Fruit fly (Drosophila melanogaster): ENCODE results near the gene CG45066.

CG45066 gene

DNA sequence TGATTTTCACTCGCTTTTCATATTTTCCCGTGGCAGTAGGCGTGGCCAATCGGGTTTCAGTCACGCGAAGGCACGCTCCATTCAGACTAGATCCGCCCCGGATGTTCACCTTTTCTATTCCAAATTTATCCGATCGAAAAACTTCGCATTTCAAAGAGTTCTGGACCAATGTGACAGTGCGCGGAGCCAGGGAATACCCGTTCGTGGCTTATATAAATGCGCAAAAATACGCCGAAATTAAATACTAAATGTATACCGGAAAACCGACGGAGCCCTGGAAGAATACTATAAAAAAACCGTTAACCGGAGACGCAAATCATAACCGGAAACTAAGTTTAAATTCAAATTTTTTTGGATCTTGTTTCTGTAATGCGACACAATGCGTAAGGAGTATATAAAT is 16.5 kb upstream of the CG45066 start, which contains the start of gene promL:
TSS of gene promL (minus strand) at position 181 of the 400 bp plus-strand sequence.
- TF ChIP-seq ttk (optimal IDR thresholded peaks at IDR 0.05) (no peak), Sin3A (optimal IDR thresholded peaks at IDR 0.05) (no peak), insv (optimal IDR thresholded peaks at IDR 0.05) (no peak)

DNA sequence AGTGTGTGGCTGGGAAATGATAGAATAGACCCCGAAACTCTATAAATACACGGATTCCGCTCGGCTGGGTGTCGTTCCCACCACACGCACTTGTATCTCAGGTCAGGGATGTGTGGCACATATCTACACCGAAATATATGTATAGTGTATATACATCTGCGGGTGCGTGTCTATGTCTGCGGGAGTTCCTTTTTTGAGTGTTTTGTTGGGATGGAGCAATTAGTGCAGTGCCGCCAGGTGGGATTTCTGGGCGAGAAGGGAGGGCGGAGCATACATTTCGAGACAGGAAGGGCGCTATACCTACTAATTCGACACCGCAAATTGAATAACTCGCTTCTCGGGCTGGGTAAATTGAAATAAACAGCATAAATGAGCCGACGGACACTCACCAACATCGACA is 15.5 kb upstream of the CG45066 start:
- TF ChIP-seq Myc (optimal IDR thresholded peaks at IDR 0.05) (no peak), h (optimal IDR thresholded peaks at IDR 0.05) (no peak), ttk (optimal IDR thresholded peaks at IDR 0.05) (no peak), Sin3A (optimal IDR thresholded peaks at IDR 0.05) (no peak), psq (optimal IDR thresholded peaks at IDR 0.05) (no peak), insv (optimal IDR thresholded peaks at IDR 0.05) (no peak)

DNA sequence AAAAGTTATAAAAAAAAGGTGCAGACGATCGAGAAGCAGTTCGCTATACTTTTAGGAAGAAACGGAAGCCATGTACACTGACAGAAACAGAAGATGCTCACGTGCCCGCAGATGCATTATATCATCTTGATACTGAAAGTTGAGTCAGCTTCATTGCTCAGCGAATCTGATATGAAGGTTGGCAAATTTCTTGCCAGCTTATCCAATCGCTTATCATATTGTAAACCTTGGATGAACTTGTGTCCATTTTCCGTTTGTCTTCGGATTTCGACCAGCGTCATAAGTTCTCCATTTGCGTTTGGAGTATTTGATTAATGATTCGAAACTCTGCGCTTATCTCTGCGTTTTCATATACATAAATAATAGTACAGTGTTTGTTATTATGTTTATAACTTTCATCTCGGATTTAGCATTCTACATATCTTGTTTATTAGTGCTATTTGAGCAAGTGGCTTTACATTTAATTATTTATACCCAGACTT is 14.7 kb upstream of the CG45066 start:
- TF ChIP-seq Sin3A (optimal IDR thresholded peaks at IDR 0.05): no peak
- TF ChIP-seq ttk (optimal IDR thresholded peaks at IDR 0.05): no peak
- TF ChIP-seq Myc (optimal IDR thresholded peaks at IDR 0.05): no peak
- TF ChIP-seq psq (optimal IDR thresholded peaks at IDR 0.05): no peak
- no peak for TF ChIP-seq h (optimal IDR thresholded peaks at IDR 0.05)
- TF ChIP-seq insv (optimal IDR thresholded peaks at IDR 0.05): no peak

DNA sequence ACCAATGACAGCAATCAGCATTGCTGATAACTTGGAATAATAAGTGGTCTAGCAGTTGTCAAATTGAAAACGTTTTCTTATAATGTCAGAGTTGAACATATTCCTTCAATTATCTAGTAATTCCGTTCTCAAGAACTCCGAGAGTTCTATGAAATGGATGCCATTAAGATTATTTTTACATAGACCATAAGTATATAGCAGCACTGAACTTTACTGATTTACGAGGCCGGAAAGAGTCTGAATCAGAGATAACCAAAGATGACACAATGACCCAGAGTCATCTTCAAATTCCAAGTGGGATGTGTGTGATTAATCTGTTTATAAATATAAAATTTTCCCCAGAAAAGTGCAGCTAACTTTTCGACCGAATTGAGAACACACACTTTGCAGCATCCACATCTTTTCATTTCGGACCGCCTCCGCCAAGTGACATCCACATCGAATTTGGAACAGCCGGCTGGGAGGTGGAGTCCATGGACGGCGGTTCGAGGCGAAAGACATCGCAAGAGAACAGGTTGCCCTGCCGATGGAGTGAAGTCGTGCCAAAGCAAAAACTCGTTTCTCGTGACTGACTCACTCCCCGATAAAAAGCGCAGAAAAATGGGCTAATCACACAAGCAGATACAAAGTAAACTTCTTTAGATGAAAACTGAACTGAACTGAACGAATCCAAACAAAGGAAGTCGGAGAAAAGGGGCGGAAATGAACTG is 14.1 kb upstream of the CG45066 start:
- TF ChIP-seq ttk (optimal IDR thresholded peaks at IDR 0.05) (no peak), insv (optimal IDR thresholded peaks at IDR 0.05) (no peak), psq (optimal IDR thresholded peaks at IDR 0.05) (no peak), Sin3A (optimal IDR thresholded peaks at IDR 0.05) (no peak), h (optimal IDR thresholded peaks at IDR 0.05) (no peak), Myc (optimal IDR thresholded peaks at IDR 0.05) (no peak)

DNA sequence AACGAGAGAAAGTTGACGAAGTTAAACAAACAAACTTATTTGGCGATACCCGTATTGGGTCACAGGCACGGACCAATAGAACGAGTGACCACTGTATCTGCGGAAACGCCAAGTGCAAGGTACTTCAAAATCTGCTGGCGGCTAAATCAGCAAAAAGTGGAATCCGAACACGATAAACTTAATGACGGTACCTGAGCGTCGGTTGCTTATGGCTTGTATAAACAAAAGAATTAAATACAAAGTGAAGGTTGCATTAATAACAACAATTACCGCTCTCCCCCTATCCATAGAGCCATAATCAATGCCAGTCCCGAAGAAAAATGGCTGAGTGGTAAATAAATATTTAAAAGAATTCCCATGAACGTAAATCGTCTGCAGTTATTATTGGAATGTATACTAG is 13.5 kb upstream of the CG45066 start:
- TF ChIP-seq psq (optimal IDR thresholded peaks at IDR 0.05) (no peak), h (optimal IDR thresholded peaks at IDR 0.05) (no peak), insv (optimal IDR thresholded peaks at IDR 0.05) (no peak)

DNA sequence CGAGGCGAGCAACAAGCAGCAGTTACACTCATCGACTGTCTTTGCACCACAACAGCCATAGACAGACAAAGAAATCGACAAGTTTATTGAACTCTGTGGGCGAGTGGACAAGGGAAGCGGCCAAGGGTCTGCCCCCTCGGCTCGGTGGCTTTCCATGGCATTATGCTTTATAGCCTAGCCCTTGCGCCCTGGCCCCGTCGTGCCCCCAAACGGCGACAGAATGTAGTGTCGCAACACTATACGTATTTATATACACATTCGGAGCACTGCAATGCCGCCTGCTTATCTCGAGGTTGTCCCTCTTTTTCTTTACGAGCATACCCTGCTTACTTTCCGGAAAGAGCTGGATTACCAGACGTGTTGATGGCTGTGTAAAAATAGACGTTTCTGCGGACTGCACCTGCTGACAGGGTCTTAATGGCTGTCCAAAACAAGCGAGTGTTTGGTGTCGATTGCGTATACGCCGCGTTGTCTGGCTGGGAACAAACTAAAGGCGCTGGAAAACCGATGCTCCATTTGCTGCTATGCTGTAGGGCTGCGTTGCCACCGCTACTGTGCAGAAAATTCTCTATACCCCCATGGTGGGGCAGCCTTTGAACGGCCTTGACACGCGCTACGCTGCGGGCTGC is 11.8 kb upstream of the CG45066 start:
- TF ChIP-seq psq (optimal IDR thresholded peaks at IDR 0.05) (no peak), h (optimal IDR thresholded peaks at IDR 0.05) (no peak), ttk (optimal IDR thresholded peaks at IDR 0.05) (no peak)

DNA sequence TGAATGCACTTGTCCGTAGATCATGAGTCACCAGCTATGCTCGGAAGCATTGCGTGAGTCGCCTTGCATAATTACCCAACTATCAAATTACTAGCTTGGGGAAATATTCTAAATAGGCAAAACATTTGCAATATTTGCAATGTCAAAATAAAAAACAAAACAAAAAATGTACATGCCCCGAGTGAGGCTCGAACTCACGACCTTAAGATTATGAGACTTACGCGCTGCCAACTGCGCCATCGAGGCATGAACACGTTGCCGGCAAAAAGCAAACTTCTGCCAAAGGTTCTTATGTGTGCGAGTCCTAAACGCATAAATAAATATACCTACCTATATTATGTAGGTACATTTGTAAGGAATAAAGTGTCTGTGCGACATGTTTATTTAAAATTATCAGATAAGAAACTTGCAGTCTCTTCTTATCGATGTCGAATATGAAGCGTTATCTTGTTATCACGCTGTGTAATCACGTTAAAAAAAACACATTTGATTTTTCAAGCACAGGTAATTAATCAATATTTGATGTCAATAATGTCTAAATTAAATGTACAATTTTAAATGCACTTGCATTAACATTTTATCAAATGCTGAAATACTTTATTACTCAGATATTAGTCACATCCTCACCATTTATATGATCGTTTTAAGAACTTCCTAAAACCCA is 10.9 kb upstream of the CG45066 start:
- no peak for TF ChIP-seq psq (optimal IDR thresholded peaks at IDR 0.05)
- TF ChIP-seq Sin3A (optimal IDR thresholded peaks at IDR 0.05): no peak
- TF ChIP-seq Myc (optimal IDR thresholded peaks at IDR 0.05): no peak
- TF ChIP-seq insv (optimal IDR thresholded peaks at IDR 0.05): no peak
- TF ChIP-seq h (optimal IDR thresholded peaks at IDR 0.05): no peak
- TF ChIP-seq ttk (optimal IDR thresholded peaks at IDR 0.05): no peak

DNA sequence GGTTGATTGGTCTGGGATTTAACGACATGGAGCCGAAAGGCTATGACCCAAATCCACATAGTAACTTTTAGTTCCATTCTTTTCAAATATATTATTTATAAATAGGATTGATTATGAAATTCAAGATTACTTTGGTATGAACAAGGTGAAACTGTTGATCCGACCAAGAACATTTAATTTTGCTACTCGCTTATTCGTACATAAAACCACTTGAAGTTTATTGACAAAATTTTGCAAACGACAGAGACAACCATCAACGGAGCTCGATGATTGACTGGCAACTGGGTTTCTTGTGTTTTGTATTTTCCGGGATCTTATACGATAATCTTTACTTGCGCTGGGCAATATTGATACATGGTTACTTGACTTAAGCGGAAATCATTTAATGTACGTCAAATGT is 3.3 kb upstream of the CG45066 start, which contains the start of gene CG45067:
TSS of gene CG45067 (minus strand) at position 101 of the 400 bp plus-strand sequence.
- no peak for TF ChIP-seq Myc (optimal IDR thresholded peaks at IDR 0.05)
- TF ChIP-seq psq (optimal IDR thresholded peaks at IDR 0.05): no peak
- TF ChIP-seq ttk (optimal IDR thresholded peaks at IDR 0.05): no peak
- no peak for TF ChIP-seq insv (optimal IDR thresholded peaks at IDR 0.05)
- no peak for TF ChIP-seq h (optimal IDR thresholded peaks at IDR 0.05)
- TF ChIP-seq Sin3A (optimal IDR thresholded peaks at IDR 0.05): no peak

DNA sequence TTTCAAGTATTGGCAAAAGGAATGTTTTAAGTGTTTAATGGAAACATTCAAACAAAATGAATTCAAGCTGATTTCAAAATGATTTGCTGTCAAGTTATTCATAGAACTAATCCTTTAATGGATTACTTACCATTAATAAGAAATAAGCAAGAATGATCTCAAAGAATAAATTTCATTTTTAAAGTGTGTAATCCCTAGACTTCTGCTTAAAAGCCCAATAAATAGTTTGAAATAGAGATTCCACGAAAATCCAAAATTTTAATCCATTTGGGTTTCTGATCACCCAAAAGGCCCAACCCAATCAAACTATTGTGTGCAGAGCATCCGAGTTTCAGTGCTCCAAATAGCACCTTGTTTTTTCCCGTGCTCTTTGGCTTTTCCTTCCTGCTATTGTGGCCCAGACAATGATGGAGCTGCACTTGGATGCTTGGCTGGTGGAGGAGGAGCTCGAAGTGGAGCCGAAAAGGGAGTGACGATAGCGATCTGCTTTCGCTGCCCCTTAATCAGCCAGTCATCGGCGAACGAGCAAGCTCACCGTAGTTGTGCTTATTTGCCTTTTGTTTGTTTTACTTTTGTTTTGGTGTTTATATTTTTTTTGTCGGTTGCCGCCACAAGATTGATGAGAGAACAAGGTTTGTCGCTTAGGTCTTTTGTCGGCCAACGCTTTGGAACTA is 1.5 kb downstream of the CG45066 start:
- TF ChIP-seq Myc (optimal IDR thresholded peaks at IDR 0.05) (no peak), Sin3A (optimal IDR thresholded peaks at IDR 0.05) (no peak), insv (optimal IDR thresholded peaks at IDR 0.05) (no peak), psq (optimal IDR thresholded peaks at IDR 0.05) (no peak), ttk (optimal IDR thresholded peaks at IDR 0.05) (no peak), h (optimal IDR thresholded peaks at IDR 0.05) (no peak)

DNA sequence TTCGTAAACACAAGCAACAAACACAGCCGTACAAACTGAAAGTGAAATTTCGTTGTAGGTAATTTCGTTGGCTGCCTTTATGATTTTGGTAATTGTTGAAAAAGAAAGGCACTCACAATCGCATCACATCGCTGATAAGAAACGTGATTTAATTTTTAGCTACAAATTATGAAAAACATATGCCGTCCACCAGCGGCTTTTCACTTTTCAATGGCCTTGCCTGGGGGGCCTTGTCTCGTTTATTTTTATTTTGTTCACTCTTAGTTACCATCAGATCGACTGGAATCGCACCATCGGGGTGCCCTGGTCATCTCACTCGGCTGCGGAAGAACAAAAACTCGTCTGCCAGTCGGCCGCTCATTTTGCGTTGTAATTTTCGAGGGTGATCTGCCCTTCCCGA is 2.1 kb downstream of the CG45066 start:
- TF ChIP-seq h (optimal IDR thresholded peaks at IDR 0.05) (no peak), psq (optimal IDR thresholded peaks at IDR 0.05) (no peak), ttk (optimal IDR thresholded peaks at IDR 0.05) (no peak), Sin3A (optimal IDR thresholded peaks at IDR 0.05) (no peak), Myc (optimal IDR thresholded peaks at IDR 0.05) (no peak), insv (optimal IDR thresholded peaks at IDR 0.05) (no peak)

DNA sequence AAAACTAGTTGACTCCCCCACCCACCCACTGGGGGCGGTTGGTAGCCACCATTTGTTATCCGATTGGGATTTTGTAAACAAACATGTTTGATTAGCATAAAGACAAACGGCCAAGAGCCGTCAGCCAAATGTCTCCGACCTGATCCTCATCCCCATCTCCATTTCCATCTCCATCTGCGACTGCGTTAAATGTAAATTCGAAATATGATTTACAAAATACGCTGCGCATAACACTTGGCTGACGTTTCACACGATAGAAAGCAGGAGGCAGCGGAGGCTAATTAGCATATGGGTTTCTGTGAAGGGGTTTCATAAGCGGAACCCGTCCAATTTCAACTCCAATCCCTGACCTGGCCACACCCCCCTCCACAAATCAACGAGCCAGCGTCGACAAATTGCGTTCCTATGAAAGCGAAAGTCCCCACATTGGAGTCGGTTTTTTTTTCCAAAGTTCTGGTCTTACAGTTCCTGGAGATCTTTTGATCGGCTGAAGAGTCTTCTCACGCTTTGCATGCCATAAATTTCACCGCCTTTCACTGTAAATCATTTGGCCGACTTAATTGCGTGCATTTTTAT is 2.9 kb downstream of the CG45066 start:
- TF ChIP-seq Sin3A (optimal IDR thresholded peaks at IDR 0.05) (no peak), insv (optimal IDR thresholded peaks at IDR 0.05) (no peak), psq (optimal IDR thresholded peaks at IDR 0.05) (no peak), h (optimal IDR thresholded peaks at IDR 0.05) (no peak), ttk (optimal IDR thresholded peaks at IDR 0.05) (no peak), Myc (optimal IDR thresholded peaks at IDR 0.05) (no peak)

Data from Kc167 (cell line).